Worm (Caenorhabditis elegans): ENCODE results near the gene acl-3.

acl-3 gene

ce11 chrIV:11620909-11621308, 30.9 kb downstream of the acl-3 start, which contains the start of gene dsl-5:
TSS of gene dsl-5 (minus strand) at chrIV:11621009.
- TF ChIP-seq nhr-25 (tag; optimal IDR thresholded peaks at IDR 0.05) (peak; percentile 8), zag-1 (tag; optimal IDR thresholded peaks at IDR 0.05) (no peak), ZK546.5 (tag; optimal IDR thresholded peaks at IDR 0.05) (no peak), F13H6.1 (tag; optimal IDR thresholded peaks at IDR 0.05) (no peak), lsy-2 (tag; optimal IDR thresholded peaks at IDR 0.05) (no peak), nhr-6 (tag; optimal IDR thresholded peaks at IDR 0.05) (no peak), crh-2 (tag; optimal IDR thresholded peaks at IDR 0.05) (no peak), lin-13 (GFP tag; optimal IDR thresholded peaks at IDR 0.05) (no peak), unc-39 (tag; optimal IDR thresholded peaks at IDR 0.05) (no peak)

- TF ChIP-seq nhr-129 (tag; optimal IDR thresholded peaks at IDR 0.05): peak; percentile 69
- TF ChIP-seq nhr-10 (tag; optimal IDR thresholded peaks at IDR 0.05): no peak
- no peak for TF ChIP-seq egl-27 (tag; optimal IDR thresholded peaks at IDR 0.05)
- TF ChIP-seq snpc-4 (tag; optimal IDR thresholded peaks at IDR 0.05): peak; percentile 18
- peak; percentile 55 for TF ChIP-seq sma-3 (GFP tag; optimal IDR thresholded peaks at IDR 0.05)
- peak; percentile 13 for TF ChIP-seq fos-1 (tag; optimal IDR thresholded peaks at IDR 0.05)
- peak; percentile 30 for TF ChIP-seq skn-1 (tag; optimal IDR thresholded peaks at IDR 0.05)
- TF ChIP-seq lin-13 (GFP tag; optimal IDR thresholded peaks at IDR 0.05): peak; percentile 27
- TF ChIP-seq blmp-1 (tag; optimal IDR thresholded peaks at IDR 0.05; ENCODE audit: insufficient read depth): peak; percentile 31
- TF ChIP-seq nhr-77 (tag; optimal IDR thresholded peaks at IDR 0.05): no peak
- TF ChIP-seq F13H6.1 (tag; optimal IDR thresholded peaks at IDR 0.05): peak; percentile 29
- peak; percentile 50 for TF ChIP-seq crh-2 (tag; optimal IDR thresholded peaks at IDR 0.05)
- TF ChIP-seq gmeb-1 (tag; optimal IDR thresholded peaks at IDR 0.05): peak; percentile 40
- peak; percentile 18 for TF ChIP-seq sma-9 (GFP tag; optimal IDR thresholded peaks at IDR 0.05)
- TF ChIP-seq sma-9 (tag; optimal IDR thresholded peaks at IDR 0.05): no peak
- no peak for TF ChIP-seq nhr-12 (tag; optimal IDR thresholded peaks at IDR 0.05)
- peak; percentile 51 for TF ChIP-seq nhr-25 (tag; optimal IDR thresholded peaks at IDR 0.05)
- TF ChIP-seq C34F6.9 (tag; optimal IDR thresholded peaks at IDR 0.05): peak; percentile 72
- peak; percentile 68 for TF ChIP-seq unc-55 (GFP tag; optimal IDR thresholded peaks at IDR 0.05)
- peak in 1 of 2 experiments; percentile 72 for TF ChIP-seq lsy-2 (tag; optimal IDR thresholded peaks at IDR 0.05)
Observed at ce11 chrIV:11604909-11605308, 46.9 kb downstream of the acl-3 start, which contains the start of the genes ragc-1 and Y24F12A.1. TSS of gene ragc-1 (minus strand) at chrIV:11604933. TSS of gene Y24F12A.1 (plus strand) at chrIV:11605254.

ce11 chrIV:11603265-11603840, 48.5 kb downstream of the acl-3 start:
- no peak for TF ChIP-seq crh-2 (tag; optimal IDR thresholded peaks at IDR 0.05)
- TF ChIP-seq elt-1 (tag; optimal IDR thresholded peaks at IDR 0.05): no peak
- no peak for TF ChIP-seq dmd-4 (tag; optimal IDR thresholded peaks at IDR 0.05)
- TF ChIP-seq mab-5 (tag; optimal IDR thresholded peaks at IDR 0.05): no peak
- TF ChIP-seq mbf-1 (tag; optimal IDR thresholded peaks at IDR 0.05): no peak
- no peak for TF ChIP-seq ztf-4 (tag; optimal IDR thresholded peaks at IDR 0.05)
- TF ChIP-seq ama-1 (optimal IDR thresholded peaks at IDR 0.05): no peak
- TF ChIP-seq Y55F3AM.14 (GFP tag; optimal IDR thresholded peaks at IDR 0.05): no peak
- no peak for TF ChIP-seq unc-39 (tag; optimal IDR thresholded peaks at IDR 0.05)
- TF ChIP-seq mdl-1 (tag; optimal IDR thresholded peaks at IDR 0.05): no peak
- no peak for TF ChIP-seq lsy-2 (tag; optimal IDR thresholded peaks at IDR 0.05)
- TF ChIP-seq skn-1 (tag; optimal IDR thresholded peaks at IDR 0.05): no peak
- TF ChIP-seq ceh-82 (tag; optimal IDR thresholded peaks at IDR 0.05): no peak

ce11 chrIV:11602498-11603068, 49.2 kb downstream of the acl-3 start, which contains the start of gene rps-11:
TSS of gene rps-11 (plus strand) at chrIV:11602641.
- no peak for TF ChIP-seq sma-9 (GFP tag; optimal IDR thresholded peaks at IDR 0.05)
- no peak for TF ChIP-seq sma-9 (tag; optimal IDR thresholded peaks at IDR 0.05)
- no peak for TF ChIP-seq ZK546.5 (tag; optimal IDR thresholded peaks at IDR 0.05)
- TF ChIP-seq egl-27 (tag; optimal IDR thresholded peaks at IDR 0.05): no peak
- no peak for TF ChIP-seq mab-5 (tag; optimal IDR thresholded peaks at IDR 0.05)
- TF ChIP-seq dmd-4 (tag; optimal IDR thresholded peaks at IDR 0.05): no peak
- no peak for TF ChIP-seq nhr-11 (tag; optimal IDR thresholded peaks at IDR 0.05)
- no peak for TF ChIP-seq ceh-16 (tag; optimal IDR thresholded peaks at IDR 0.05)
- TF ChIP-seq R02D3.7 (tag; optimal IDR thresholded peaks at IDR 0.05): no peak
- TF ChIP-seq unc-62 (GFP tag; optimal IDR thresholded peaks at IDR 0.05): no peak

Measured in whole organism, L2 larva.